Worm (Caenorhabditis elegans): Measurements from ENCODE around the gene kap-1.

The kap-1 gene

DNA sequence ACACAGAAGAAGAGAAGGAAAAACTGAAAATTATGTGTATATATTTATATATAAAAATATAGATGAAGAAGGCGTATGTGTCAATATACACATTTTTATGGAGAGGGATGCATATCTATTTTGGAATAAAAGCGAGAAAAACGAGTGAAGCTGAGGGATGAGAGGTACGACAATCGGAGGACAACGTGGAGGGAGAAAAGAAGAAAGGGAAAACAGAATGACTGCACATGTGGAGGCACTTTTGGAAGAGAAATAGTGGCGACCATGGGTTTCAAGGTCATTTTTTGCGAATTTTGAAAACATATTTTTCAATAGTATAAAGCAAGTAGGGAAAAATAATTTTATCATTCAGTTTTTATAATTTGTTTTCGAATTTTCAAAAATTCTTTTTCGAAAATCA lies 46.1 kb upstream of the kap-1 start:
- TF ChIP-seq irx-1 (tag; optimal IDR thresholded peaks at IDR 0.05) (no peak), dpl-1 (GFP tag; optimal IDR thresholded peaks at IDR 0.05) (peak in 1 of 3 experiments; percentile 32), ztf-11 (tag; optimal IDR thresholded peaks at IDR 0.05) (no peak), ceh-82 (tag; optimal IDR thresholded peaks at IDR 0.05) (no peak), blmp-1 (tag; optimal IDR thresholded peaks at IDR 0.05) (peak; percentile 98), C16A3.4 (tag; optimal IDR thresholded peaks at IDR 0.05) (peak; percentile 22), lsy-2 (tag; optimal IDR thresholded peaks at IDR 0.05) (peak in 1 of 2 experiments; percentile 28), nhr-20 (tag; optimal IDR thresholded peaks at IDR 0.05) (no peak), pax-3 (tag; optimal IDR thresholded peaks at IDR 0.05) (no peak), lin-15B (tag; optimal IDR thresholded peaks at IDR 0.05) (no peak), unc-98 (GFP tag; IDR thresholded peaks at IDR 0.05) (no peak), rnt-1 (tag; optimal IDR thresholded peaks at IDR 0.05) (peak; percentile 4), lin-35 (GFP tag; optimal IDR thresholded peaks at IDR 0.05) (peak; percentile 22 to 33), lir-3 (tag; optimal IDR thresholded peaks at IDR 0.05; ENCODE audit: poor library complexity) (no peak), alr-1 (tag; optimal IDR thresholded peaks at IDR 0.05; ENCODE audit: borderline replicate concordance) (no peak), egl-13 (tag; optimal IDR thresholded peaks at IDR 0.05) (no peak), ets-5 (GFP tag; IDR thresholded peaks at IDR 0.05) (no peak), tbx-2 (tag; optimal IDR thresholded peaks at IDR 0.05) (no peak), skn-1 (tag; optimal IDR thresholded peaks at IDR 0.05) (peak; percentile 49), unc-130 (tag; optimal IDR thresholded peaks at IDR 0.05) (no peak), efl-1 (optimal IDR thresholded peaks at IDR 0.05) (peak in 1 of 2 experiments; percentile 5), efl-1 (GFP tag; optimal IDR thresholded peaks at IDR 0.05 in 1 of 2) (no peak), unc-30 (tag; optimal IDR thresholded peaks at IDR 0.05) (no peak), snu-23 (GFP tag; optimal IDR thresholded peaks at IDR 0.05) (peak; percentile 10), nhr-11 (tag; optimal IDR thresholded peaks at IDR 0.05) (no peak), nhr-85 (tag) (no peak), lin-14 (GFP tag; optimal IDR thresholded peaks at IDR 0.05) (peak; percentile 61), sptf-1 (tag; optimal IDR thresholded peaks at IDR 0.05) (no peak), fkh-8 (tag; optimal IDR thresholded peaks at IDR 0.05) (no peak), mep-1 (tag; optimal IDR thresholded peaks at IDR 0.05) (peak; percentile 69), hpl-2 (GFP tag; optimal IDR thresholded peaks at IDR 0.05) (no peak)

DNA sequence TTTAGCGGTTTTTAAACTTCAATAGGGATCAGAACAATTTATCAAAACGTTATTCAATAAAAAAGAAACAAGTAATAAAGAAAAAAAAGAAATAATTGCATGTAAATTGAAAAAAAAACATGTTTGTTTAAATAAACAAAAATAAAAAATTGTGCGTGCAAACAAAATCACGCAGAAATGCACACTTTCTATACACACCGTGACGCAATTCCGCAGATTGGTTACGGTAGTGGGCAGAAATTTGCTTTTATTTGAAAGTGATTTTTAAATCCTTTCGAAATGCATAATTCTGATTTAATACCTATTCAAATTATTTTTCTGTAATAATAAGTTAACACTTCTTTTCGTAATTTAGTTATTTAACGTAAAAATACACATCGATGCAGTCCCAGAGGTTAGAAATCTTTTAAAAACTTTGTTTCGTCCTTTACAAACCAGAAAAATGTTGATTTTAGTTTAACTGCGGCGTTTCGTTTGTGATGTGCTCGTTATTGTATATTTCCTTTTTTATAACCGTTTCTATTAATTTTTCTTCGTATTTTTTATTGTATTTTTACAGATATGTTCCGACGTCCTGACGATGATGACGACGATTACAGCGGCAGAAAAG lies 45.5 kb upstream of the kap-1 start, which contains the start of gene cwf-19L2:
Gene cwf-19L2, plus strand, starts transcription at position 560 of the 610 bp plus-strand sequence.
- TF ChIP-seq lin-35 (GFP tag; optimal IDR thresholded peaks at IDR 0.05) (peak in 1 of 2 experiments; percentile 3), ceh-63 (GFP tag; optimal IDR thresholded peaks at IDR 0.05) (no peak), efl-1 (optimal IDR thresholded peaks at IDR 0.05) (peak; percentile 2 to 67), efl-1 (GFP tag; optimal IDR thresholded peaks at IDR 0.05 in 1 of 2) (no peak), F16B12.6 (tag; optimal IDR thresholded peaks at IDR 0.05) (peak; percentile 57), xbp-1 (tag; optimal IDR thresholded peaks at IDR 0.05) (no peak), tbx-2 (tag; optimal IDR thresholded peaks at IDR 0.05) (no peak), lsy-2 (tag; optimal IDR thresholded peaks at IDR 0.05) (peak; percentile 44 to 70), fos-1 (tag; optimal IDR thresholded peaks at IDR 0.05) (no peak), pqm-1 (tag; optimal IDR thresholded peaks at IDR 0.05) (no peak), nhr-76 (tag; optimal IDR thresholded peaks at IDR 0.05) (no peak)

DNA sequence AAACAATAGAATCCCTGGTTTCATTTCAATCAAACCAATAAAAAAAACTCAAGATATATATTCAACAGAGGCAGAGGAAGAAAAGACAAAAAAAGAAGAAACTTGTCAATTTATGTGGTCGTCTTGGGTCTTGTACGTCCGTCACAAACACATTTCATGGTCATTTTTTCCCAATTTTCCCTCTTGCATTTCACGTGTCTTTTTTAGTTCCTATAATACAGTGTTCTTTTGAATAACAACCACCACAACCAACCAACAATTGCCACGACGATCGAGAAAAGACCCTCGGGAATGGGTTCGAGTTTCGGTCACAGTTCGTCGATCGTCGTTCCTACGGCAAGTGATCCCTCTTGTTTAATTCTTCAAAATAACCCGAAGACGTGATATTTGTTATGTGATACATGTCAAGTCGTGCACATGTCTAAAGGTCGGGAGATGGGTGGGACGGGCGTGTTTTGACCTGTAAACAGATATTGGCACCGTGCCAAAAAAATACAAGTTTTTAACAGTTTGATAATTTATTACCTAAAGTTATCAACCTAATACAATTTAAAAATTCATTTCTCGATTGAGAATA lies 42.5 kb upstream of the kap-1 start:
- TF ChIP-seq lin-14 (GFP tag; optimal IDR thresholded peaks at IDR 0.05) (peak; percentile 63), mep-1 (tag; optimal IDR thresholded peaks at IDR 0.05) (peak; percentile 38), lsy-2 (tag; optimal IDR thresholded peaks at IDR 0.05) (peak in 1 of 2 experiments; percentile 2), C04F5.9 (tag; optimal IDR thresholded peaks at IDR 0.05) (no peak), mef-2 (tag; optimal IDR thresholded peaks at IDR 0.05) (no peak), xbp-1 (tag; optimal IDR thresholded peaks at IDR 0.05) (peak; percentile 89), vab-15 (tag; optimal IDR thresholded peaks at IDR 0.05) (no peak), C34B4.2 (tag; optimal IDR thresholded peaks at IDR 0.05) (no peak), fkh-8 (tag; optimal IDR thresholded peaks at IDR 0.05) (no peak), blmp-1 (tag; optimal IDR thresholded peaks at IDR 0.05) (peak; percentile 39), elt-3 (tag; optimal IDR thresholded peaks at IDR 0.05) (peak in 1 of 6 experiments; percentile 18), nhr-71 (tag; optimal IDR thresholded peaks at IDR 0.05) (peak; percentile 26), lin-35 (GFP tag; optimal IDR thresholded peaks at IDR 0.05) (peak in 1 of 2 experiments; percentile 7), snu-23 (GFP tag; optimal IDR thresholded peaks at IDR 0.05) (peak; percentile 26), nhr-85 (tag) (peak; percentile 70), nhr-20 (tag; optimal IDR thresholded peaks at IDR 0.05) (peak; percentile 66)
